Worm (Caenorhabditis elegans): ENCODE results near the gene srx-22.
"Not testable (repeated sequence)": the region's sequence is repeated elsewhere in the genome, so short reads cannot be mapped to it uniquely, and the experiment has no call there.

ce11 chrV:706449-706848 is 26.7 kb downstream of the srx-22 start:
- not testable (repeated sequence) for TF ChIP-seq nhr-10 (tag; optimal IDR thresholded peaks at IDR 0.05); mdl-1 (tag; optimal IDR thresholded peaks at IDR 0.05); egl-27 (tag; optimal IDR thresholded peaks at IDR 0.05); nhr-237 (tag; optimal IDR thresholded peaks at IDR 0.05); ztf-11 (tag; optimal IDR thresholded peaks at IDR 0.05); pqm-1 (tag; optimal IDR thresholded peaks at IDR 0.05); ceh-28 (tag; optimal IDR thresholded peaks at IDR 0.05); pha-4 (tag; optimal IDR thresholded peaks at IDR 0.05); unc-62 (GFP tag; optimal IDR thresholded peaks at IDR 0.05 in 1 of 2); unc-62 (tag; optimal IDR thresholded peaks at IDR 0.05); madf-5 (GFP tag; IDR thresholded peaks at IDR 0.05); T20F7.1 (GFP tag; optimal IDR thresholded peaks at IDR 0.05); dmd-9 (GFP tag; IDR thresholded peaks at IDR 0.05); fos-1 (tag; optimal IDR thresholded peaks at IDR 0.05)
- TF ChIP-seq pha-4 (GFP tag; IDR thresholded peaks at IDR 0.05), result peak; percentile 51; the same call in 1 of the 2 replicates
